Worm (Caenorhabditis elegans) whole organism, late embryonic: ENCODE measurements around the gene C02C6.14.

Experiments used
- ceh-48 ChIP-seq: sonication (generic microtip); optimal IDR thresholded peaks from 2 replicates; lab custom pipeline; 2016; ENCODE audit warnings: missing genetic modification characterization, inconsistent platforms, missing compliant biosample characterization
- fax-1 ChIP-seq: sonication (generic microtip); optimal IDR thresholded peaks from 2 replicates; lab custom pipeline; 2016; ENCODE audit warnings: missing genotype, missing genetic modification characterization, missing compliant biosample characterization
- hlh-30 ChIP-seq: sonication (generic microtip); optimal IDR thresholded peaks from 2 replicates; lab custom pipeline; 2017; ENCODE audit warnings: antibody characterized with exemption, missing genetic modification characterization, missing compliant biosample characterization; ENCODE audit not compliant: insufficient read depth
- madf-2 ChIP-seq: sonication (generic microtip); optimal IDR thresholded peaks from 2 replicates; lab custom pipeline; 2017; ENCODE audit warnings: missing genetic modification characterization, missing compliant biosample characterization
- nfya-1 ChIP-seq: sonication (generic microtip); optimal IDR thresholded peaks from 2 replicates; lab custom pipeline; 2017; ENCODE audit warnings: missing genetic modification characterization, mild to moderate bottlenecking, missing compliant biosample characterization, antibody characterized with exemption, moderate library complexity
- pha-4 ChIP-seq: fragments of 150-350 bp; optimal IDR thresholded peaks from 2 replicates; lab custom pipeline; 2018; ENCODE audit warnings: missing biosample characterization, missing genetic modification reagents, missing genetic modification characterization
- syd-9 ChIP-seq: sonication (generic microtip); optimal IDR thresholded peaks from 2 replicates; lab custom pipeline; 2016; ENCODE audit warnings: mild to moderate bottlenecking, missing genetic modification characterization, moderate library complexity, missing compliant biosample characterization
- unc-86 ChIP-seq: sonication (generic microtip); optimal IDR thresholded peaks from 2 replicates; lab custom pipeline; 2016; ENCODE audit warnings: missing genetic modification characterization, missing compliant biosample characterization
- ztf-16 ChIP-seq: sonication (generic microtip); optimal IDR thresholded peaks from 2 replicates; lab custom pipeline; 2017; ENCODE audit warnings: missing genetic modification characterization, missing compliant biosample characterization

ce11 chrX:15569633-15570032 lies 32.2 kb downstream of the C02C6.14 start:
- TF ChIP-seq madf-2 (tag; lab: Kevin White, UChicago) (no peak), ceh-48 (no peak), pha-4 (no peak), hlh-30 (tag; lab: Kevin White, UChicago) (no peak), syd-9 (tag; lab: Kevin White, UChicago) (no peak), unc-86 (no peak), ztf-16 (tag; lab: Kevin White, UChicago) (no peak), fax-1 (tag; lab: Kevin White, UChicago) (no peak), nfya-1 (tag; lab: Kevin White, UChicago) (no peak)
